Fruit fly (Drosophila melanogaster): ENCODE data around the gene salt.

salt gene

DNA sequence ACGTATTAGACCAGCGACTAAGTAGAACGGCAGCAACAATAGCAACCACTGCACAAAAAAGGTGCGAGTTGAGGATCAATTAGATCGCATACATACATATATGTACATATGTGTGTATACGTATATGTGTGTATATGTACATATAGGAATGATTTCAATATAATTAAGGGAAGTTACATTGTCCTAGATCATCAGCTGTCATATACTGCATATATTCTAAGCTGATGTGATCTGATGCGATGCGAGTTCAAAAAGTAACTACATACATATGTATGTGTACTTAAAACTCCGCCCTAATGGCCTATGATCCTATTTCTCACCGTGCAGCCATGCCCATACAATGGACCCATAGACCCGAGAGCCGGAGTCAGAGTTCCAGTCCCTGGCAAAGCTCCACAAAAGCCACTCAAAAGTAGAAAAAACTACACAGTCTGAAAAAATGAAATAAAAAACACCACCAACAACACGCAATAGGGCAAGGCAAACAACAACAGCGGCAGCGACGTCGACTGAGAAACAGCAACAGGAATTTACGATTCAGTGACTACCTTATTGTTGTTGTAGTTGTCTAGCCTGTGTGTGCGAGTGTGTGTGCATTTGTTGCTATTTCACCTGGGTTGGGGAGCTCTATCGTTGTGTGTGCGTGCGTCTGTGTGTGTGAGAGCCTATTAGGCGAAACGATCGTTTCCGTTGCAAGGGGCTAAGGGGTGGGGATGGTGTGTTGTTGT, 31.1 kb downstream of the salt start (continued):
- TF ChIP-seq kni (GFP tag; optimal IDR thresholded peaks at IDR 0.05) (peak; percentile 55), ken (GFP tag; IDR thresholded peaks at IDR 0.05) (no peak), Hmr (GFP tag; optimal IDR thresholded peaks at IDR 0.05) (peak; percentile 4), peb (GFP tag; IDR thresholded peaks at IDR 0.05) (0 out of 2 replicates have a peak, but pooled peaks have one; percentile 6), CG13287 (GFP tag; IDR thresholded peaks at IDR 0.05; ENCODE audit: partially characterized antibody) (no peak), nmo (GFP tag; optimal IDR thresholded peaks at IDR 0.05) (peak; percentile 47), CG15073 (GFP tag; optimal IDR thresholded peaks at IDR 0.05) (no peak), Drgx (GFP tag; IDR thresholded peaks at IDR 0.05) (peak; percentile 47; the same call in 1 of the 2 replicates), NC2α (GFP tag; optimal IDR thresholded peaks at IDR 0.05) (no peak), CG11504 (tag; optimal IDR thresholded peaks at IDR 0.05) (peak; percentile 54), CG4617 (GFP tag; optimal IDR thresholded peaks at IDR 0.05; ENCODE audit: borderline replicate concordance) (no peak), sens (GFP tag) (peak; percentile 88), tgo (GFP tag; IDR thresholded peaks at IDR 0.05) (no peak; the same call in 2 of the 3 replicates), CG17612 (GFP tag; IDR thresholded peaks at IDR 0.05) (no peak), pum (GFP tag; optimal IDR thresholded peaks at IDR 0.05) (no peak), org-1 (GFP tag; optimal IDR thresholded peaks at IDR 0.05) (peak; percentile 28), CG1233 (GFP tag; optimal IDR thresholded peaks at IDR 0.05) (peak; percentile 25), ERR (GFP tag; optimal IDR thresholded peaks at IDR 0.05) (no peak), CG7786 (GFP tag; optimal IDR thresholded peaks at IDR 0.05) (peak; percentile 3), CG34422 (GFP tag; IDR thresholded peaks at IDR 0.05) (0 out of 3 replicates have a peak, but pooled peaks have one; percentile 7), toy (GFP tag; IDR thresholded peaks at IDR 0.05) (no peak), cwo (GFP tag; optimal IDR thresholded peaks at IDR 0.05) (peak; percentile 3), CG10267 (tag; optimal IDR thresholded peaks at IDR 0.05) (peak; percentile 2), CG12769 (tag; optimal IDR thresholded peaks at IDR 0.05) (no peak), sob (GFP tag; IDR thresholded peaks at IDR 0.05) (no peak), CG7745 (tag; optimal IDR thresholded peaks at IDR 0.05) (no peak), tap (tag; optimal IDR thresholded peaks at IDR 0.05) (peak; percentile 23), CG30020 (tag; optimal IDR thresholded peaks at IDR 0.05) (no peak), unpg (GFP tag; optimal IDR thresholded peaks at IDR 0.05) (peak; percentile 4), lmd (GFP tag; IDR thresholded peaks at IDR 0.05) (0 out of 2 replicates have a peak, but pooled peaks have one; percentile 30), lilli (GFP tag; optimal IDR thresholded peaks at IDR 0.05) (peak; percentile 9), CG18599 (GFP tag; optimal IDR thresholded peaks at IDR 0.05) (peak; percentile 27), Xrp1 (GFP tag; IDR thresholded peaks at IDR 0.05) (peak; percentile 28; the same call in 1 of the 2 replicates), Gug (GFP tag; IDR thresholded peaks at IDR 0.05) (0 out of 4 replicates have a peak, but pooled peaks have one; percentile 4), CG6254 (GFP tag; optimal IDR thresholded peaks at IDR 0.05) (no peak), Max (GFP tag; optimal IDR thresholded peaks at IDR 0.05) (no peak), Atf-2 (GFP tag; optimal IDR thresholded peaks at IDR 0.05) (no peak), Stat92E (GFP tag; optimal IDR thresholded peaks at IDR 0.05) (no peak), ham (GFP tag; IDR thresholded peaks at IDR 0.05) (no peak), amos (GFP tag; IDR thresholded peaks at IDR 0.05; ENCODE audit: partially characterized antibody) (no peak), chinmo (GFP tag; IDR thresholded peaks at IDR 0.05; ENCODE audit: partially characterized antibody) (peak; percentile 63; the same call in 1 of the 4 replicates), pros (GFP tag; optimal IDR thresholded peaks at IDR 0.05) (peak; percentile 46), Rfx (GFP tag; IDR thresholded peaks at IDR 0.05) (peak; percentile 29; the same call in 1 of the 2 replicates), CG18262 (tag; optimal IDR thresholded peaks at IDR 0.05) (peak; percentile 52), Trl (optimal IDR thresholded peaks at IDR 0.05) (peak in 1 of 2 experiments; percentile 24), Trl (GFP tag; optimal IDR thresholded peaks at IDR 0.05) (no peak), ac (GFP tag; optimal IDR thresholded peaks at IDR 0.05) (no peak), wdn (GFP tag; IDR thresholded peaks at IDR 0.05) (no peak), kah (GFP tag; optimal IDR thresholded peaks at IDR 0.05) (no peak)

Data from whole organism, embryonic.